Fruit fly (Drosophila melanogaster): ENCODE data around the gene CG33299.

dm6 chr2L:9700454-9700853, 44.1 kb downstream of the CG33299 start, which contains the start of gene pelo:
- TF ChIP-seq Pif1B (GFP tag; optimal IDR thresholded peaks at IDR 0.05) (no peak), Pif1A (GFP tag; optimal IDR thresholded peaks at IDR 0.05) (no peak)

Measured in whole organism, pupa.